Worm (Caenorhabditis elegans) whole organism, L2 larva: ENCODE data around the gene W06A7.2.

Experiments used
- F13H6.1 ChIP-seq: sonication (generic microtip); optimal IDR thresholded peaks from 2 replicates; lab custom pipeline; 2016; ENCODE audit warnings: missing genetic modification characterization, missing compliant biosample characterization
- R02D3.7 ChIP-seq: fragments of 150-350 bp; optimal IDR thresholded peaks from 2 replicates; lab custom pipeline; 2014; ENCODE audit warnings: missing biosample characterization, missing genetic modification characterization
- ama-1 ChIP-seq: fragments of 150-350 bp; optimal IDR thresholded peaks from 2 replicates; lab custom pipeline; 2018; ENCODE audit warnings: inconsistent platforms
- blmp-1 ChIP-seq: sonication (generic microtip); optimal IDR thresholded peaks from 2 replicates; lab custom pipeline; 2017; ENCODE audit warnings: missing genetic modification characterization, mild to moderate bottlenecking, missing compliant biosample characterization, antibody characterized with exemption, moderate library complexity; ENCODE audit not compliant: insufficient read depth
- ceh-82 ChIP-seq: fragments of 150-350 bp; optimal IDR thresholded peaks from 2 replicates; lab custom pipeline; 2014; ENCODE audit warnings: missing biosample characterization, missing genetic modification characterization
- egl-27 ChIP-seq: sonication (generic microtip); optimal IDR thresholded peaks from 3 replicates; lab custom pipeline; 2017; ENCODE audit warnings: missing biosample characterization, missing genetic modification reagents, missing genetic modification characterization
- lin-13 ChIP-seq: fragments of 150-350 bp; optimal IDR thresholded peaks from 2 replicates; lab custom pipeline; 2014; ENCODE audit warnings: missing biosample characterization, missing genetic modification reagents, missing genetic modification characterization
- nhr-237 ChIP-seq: fragments of 150-350 bp; optimal IDR thresholded peaks from 2 replicates; lab custom pipeline; 2014; ENCODE audit warnings: missing biosample characterization, missing genetic modification characterization
- nhr-6 ChIP-seq: fragments of 150-350 bp; optimal IDR thresholded peaks from 2 replicates; lab custom pipeline; 2014; ENCODE audit warnings: missing biosample characterization, missing genetic modification characterization
- skn-1 ChIP-seq: sonication (generic microtip); optimal IDR thresholded peaks from 2 replicates; lab custom pipeline; 2017; ENCODE audit warnings: missing biosample characterization, missing genetic modification characterization
- snpc-4 ChIP-seq: fragments of 150-350 bp; optimal IDR thresholded peaks from 2 replicates; lab custom pipeline; 2014; ENCODE audit warnings: missing biosample characterization, missing genetic modification characterization
- unc-62 ChIP-seq: fragments of 150-350 bp; optimal IDR thresholded peaks from 2 replicates; lab custom pipeline; 2014; ENCODE audit warnings: missing biosample characterization, missing genetic modification reagents, missing genetic modification characterization
- ztf-4 ChIP-seq: fragments of 150-350 bp; optimal IDR thresholded peaks from 2 replicates; lab custom pipeline; 2014; ENCODE audit warnings: missing biosample characterization, missing genetic modification characterization

DNA sequence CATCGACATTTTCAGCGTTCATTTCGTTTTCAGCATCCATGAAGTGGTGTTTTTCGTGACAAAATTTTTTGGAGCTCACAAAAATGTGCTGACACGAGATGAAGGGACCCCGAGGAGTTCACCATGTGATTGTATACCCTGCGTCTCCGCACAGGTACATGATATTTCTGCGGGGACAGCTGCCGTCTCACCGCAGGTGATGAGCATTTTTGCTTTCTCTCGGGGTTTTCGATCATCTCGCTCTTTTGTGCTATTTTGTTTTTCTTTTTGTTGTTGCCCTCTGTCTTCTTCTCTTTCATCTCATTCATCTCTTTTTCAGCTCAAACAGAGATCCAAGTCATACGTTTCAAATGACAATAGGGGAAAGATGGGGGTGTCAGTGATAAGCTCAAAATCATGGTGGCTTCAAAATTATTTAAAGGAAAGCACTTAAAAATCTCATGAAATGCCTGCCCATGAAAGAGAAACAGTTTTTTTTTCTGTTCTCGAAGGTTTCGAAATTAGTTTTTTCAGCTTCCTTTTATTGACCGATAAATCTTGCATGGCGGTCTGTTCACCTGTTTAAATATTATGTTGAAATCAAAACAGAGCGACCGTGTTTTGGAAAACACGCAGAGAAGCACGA is 25.8 kb downstream of the W06A7.2 start, which contains the start of gene ret-1:
- TF ChIP-seq nhr-237 (tag; lab: Kevin White, UChicago) (no peak), skn-1 (tag; lab: Kevin White, UChicago) (no peak), unc-62 (GFP tag; lab: Kevin White, UChicago) (no peak), blmp-1 (tag; lab: Kevin White, UChicago) (no peak), egl-27 (tag; lab: Kevin White, UChicago) (no peak), nhr-6 (tag; lab: Kevin White, UChicago) (no peak), ceh-82 (tag; lab: Kevin White, UChicago) (no peak), lin-13 (GFP tag; lab: Kevin White, UChicago) (no peak), snpc-4 (tag; lab: Kevin White, UChicago) (no peak), ama-1 (no peak), R02D3.7 (tag; lab: Kevin White, UChicago) (no peak), F13H6.1 (tag; lab: Kevin White, UChicago) (peak; percentile 68), ztf-4 (tag; lab: Kevin White, UChicago) (no peak)
